Worm (Caenorhabditis elegans): ENCODE results near the gene cest-4.

- TF ChIP-seq ceh-82 (tag; optimal IDR thresholded peaks at IDR 0.05): no peak
- no peak for TF ChIP-seq nhr-76 (tag; optimal IDR thresholded peaks at IDR 0.05)
- no peak for TF ChIP-seq ceh-8 (GFP tag; optimal IDR thresholded peaks at IDR 0.05)
- TF ChIP-seq pqm-1 (tag; optimal IDR thresholded peaks at IDR 0.05): no peak
- TF ChIP-seq skn-1 (tag; optimal IDR thresholded peaks at IDR 0.05): no peak
- no peak for TF ChIP-seq tbx-2 (tag; optimal IDR thresholded peaks at IDR 0.05)
- TF ChIP-seq mep-1 (tag; optimal IDR thresholded peaks at IDR 0.05): no peak
- TF ChIP-seq aly-2 (tag; optimal IDR thresholded peaks at IDR 0.05): no peak
- no peak for TF ChIP-seq mab-9 (GFP tag; IDR thresholded peaks at IDR 0.05)
- TF ChIP-seq alr-1 (tag; optimal IDR thresholded peaks at IDR 0.05; ENCODE audit: borderline replicate concordance): no peak
- no peak for TF ChIP-seq egl-13 (tag; optimal IDR thresholded peaks at IDR 0.05)
- no peak for TF ChIP-seq ama-1 (optimal IDR thresholded peaks at IDR 0.05)
Observed at ce11 chrIV:6757614-6758013, 44.5 kb downstream of the cest-4 start.
